Fruit fly (Drosophila melanogaster): Measurements from ENCODE around the gene sgl.

The sgl gene

DNA sequence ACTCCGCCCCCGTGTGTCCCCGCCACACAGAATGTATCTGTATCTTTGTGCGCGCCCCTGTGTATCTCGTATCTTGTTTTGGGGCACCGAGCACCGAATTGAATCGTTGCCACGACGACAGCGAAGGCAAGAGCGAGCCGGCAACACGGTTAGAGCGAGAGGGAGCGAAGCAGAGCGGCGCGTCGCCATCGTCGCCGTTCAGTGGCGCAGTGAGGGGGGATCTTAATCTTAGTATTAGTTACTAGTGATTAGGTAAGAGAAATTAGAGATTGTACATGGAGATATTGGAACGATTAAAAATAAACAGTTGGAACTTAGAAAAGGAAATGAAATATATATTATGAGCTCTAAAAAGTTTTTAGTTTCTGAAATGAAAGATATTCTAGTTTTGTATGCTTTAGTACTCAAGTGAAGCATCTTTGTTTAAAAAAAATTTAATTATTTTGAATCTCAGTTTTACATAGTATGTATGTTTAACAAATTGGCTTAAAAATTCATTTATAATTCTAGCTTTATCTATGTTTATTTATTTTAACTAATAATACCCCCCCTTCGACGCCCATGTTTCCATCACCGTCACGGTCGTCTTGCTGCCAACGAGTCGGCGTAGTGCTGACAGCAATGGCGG is 24.5 kb upstream of the sgl start (continued):
- TF ChIP-seq Hr78 (GFP tag; optimal IDR thresholded peaks at IDR 0.05) (peak in 1 of 2 experiments; percentile 93), sqz (GFP tag; optimal IDR thresholded peaks at IDR 0.05) (peak; percentile 83), ase (GFP tag; IDR thresholded peaks at IDR 0.05) (peak; percentile 65), Spps (tag; optimal IDR thresholded peaks at IDR 0.05) (peak; percentile 86), CG9437 (GFP tag; optimal IDR thresholded peaks at IDR 0.05) (peak; percentile 92), MBD-R2 (GFP tag; IDR thresholded peaks at IDR 0.05) (peak; percentile 53; the same call in 1 of the 2 replicates), CG17186 (GFP tag; optimal IDR thresholded peaks at IDR 0.05) (peak; percentile 33), sens-2 (GFP tag; IDR thresholded peaks at IDR 0.05) (no peak), hth (optimal IDR thresholded peaks at IDR 0.05) (peak; percentile 36), emc (GFP tag; optimal IDR thresholded peaks at IDR 0.05) (peak; percentile 79), CG11695 (GFP tag; IDR thresholded peaks at IDR 0.05) (peak; percentile 90), lola (GFP tag; optimal IDR thresholded peaks at IDR 0.05) (peak in 1 of 3 experiments; percentile 97), CG30431 (GFP tag; optimal IDR thresholded peaks at IDR 0.05) (peak; percentile 69), trh (GFP tag; optimal IDR thresholded peaks at IDR 0.05) (peak; percentile 80), CG7839 (tag; optimal IDR thresholded peaks at IDR 0.05) (peak; percentile 94), Dbx (GFP tag; IDR thresholded peaks at IDR 0.05) (peak; percentile 77), dysf (GFP tag; IDR thresholded peaks at IDR 0.05) (peak; percentile 94), CoRest (tag; optimal IDR thresholded peaks at IDR 0.05) (peak; percentile 97), Bteb2 (GFP tag; optimal IDR thresholded peaks at IDR 0.05) (peak; percentile 47), Gug (GFP tag; IDR thresholded peaks at IDR 0.05) (peak; percentile 65), Ets97D (GFP tag; optimal IDR thresholded peaks at IDR 0.05) (no peak), CG12299 (tag; optimal IDR thresholded peaks at IDR 0.05) (peak; percentile 58), tll (GFP tag; optimal IDR thresholded peaks at IDR 0.05) (peak in 1 of 2 experiments; percentile 48), HLHmδ (GFP tag; optimal IDR thresholded peaks at IDR 0.05) (no peak), inv (GFP tag; IDR thresholded peaks at IDR 0.05; ENCODE audit: partially characterized antibody) (no peak), row (GFP tag; IDR thresholded peaks at IDR 0.05) (peak; percentile 89), nerfin-2 (GFP tag; IDR thresholded peaks at IDR 0.05; ENCODE audit: partially characterized antibody) (no peak), Dip3 (GFP tag; optimal IDR thresholded peaks at IDR 0.05) (no peak), slp2 (GFP tag; optimal IDR thresholded peaks at IDR 0.05) (peak; percentile 69), Hey (tag; optimal IDR thresholded peaks at IDR 0.05) (no peak), al (GFP tag; IDR thresholded peaks at IDR 0.05) (peak; percentile 86), h (optimal IDR thresholded peaks at IDR 0.05) (no peak), CG6791 (GFP tag; IDR thresholded peaks at IDR 0.05; ENCODE audit: partially characterized antibody) (no peak), CG13296 (GFP tag; optimal IDR thresholded peaks at IDR 0.05) (peak; percentile 96), chm (GFP tag; IDR thresholded peaks at IDR 0.05) (peak; percentile 15; the same call in 1 of the 2 replicates), CG3065 (GFP tag; optimal IDR thresholded peaks at IDR 0.05) (peak; percentile 66), CG8478 (optimal IDR thresholded peaks at IDR 0.05) (no peak), grau (tag; optimal IDR thresholded peaks at IDR 0.05) (peak; percentile 93), CG8290 (GFP tag; optimal IDR thresholded peaks at IDR 0.05) (peak; percentile 72), CG8290 (tag; optimal IDR thresholded peaks at IDR 0.05) (peak in 1 of 2 experiments; percentile 72), sim (GFP tag; IDR thresholded peaks at IDR 0.05) (no peak), CG10321 (GFP tag; IDR thresholded peaks at IDR 0.05) (peak; percentile 77), knrl (GFP tag; IDR thresholded peaks at IDR 0.05; ENCODE audit: partially characterized antibody) (no peak), CG15514 (GFP tag; optimal IDR thresholded peaks at IDR 0.05) (peak; percentile 63), trem (tag; optimal IDR thresholded peaks at IDR 0.05) (peak; percentile 90), CG6272 (GFP tag; IDR thresholded peaks at IDR 0.05) (peak; percentile 77), ftz-f1 (GFP tag; optimal IDR thresholded peaks at IDR 0.05) (peak; percentile 66), NC2β (GFP tag; optimal IDR thresholded peaks at IDR 0.05) (peak; percentile 13), rib (GFP tag; IDR thresholded peaks at IDR 0.05) (0 out of 2 replicates have a peak, but pooled peaks have one; percentile 58), pros (GFP tag; optimal IDR thresholded peaks at IDR 0.05) (peak; percentile 56), ara (GFP tag; IDR thresholded peaks at IDR 0.05) (peak; percentile 70)

Data from whole organism, embryonic.